Fruit fly (Drosophila melanogaster): ENCODE results near the gene CG32687.

Gene CG32687

DNA sequence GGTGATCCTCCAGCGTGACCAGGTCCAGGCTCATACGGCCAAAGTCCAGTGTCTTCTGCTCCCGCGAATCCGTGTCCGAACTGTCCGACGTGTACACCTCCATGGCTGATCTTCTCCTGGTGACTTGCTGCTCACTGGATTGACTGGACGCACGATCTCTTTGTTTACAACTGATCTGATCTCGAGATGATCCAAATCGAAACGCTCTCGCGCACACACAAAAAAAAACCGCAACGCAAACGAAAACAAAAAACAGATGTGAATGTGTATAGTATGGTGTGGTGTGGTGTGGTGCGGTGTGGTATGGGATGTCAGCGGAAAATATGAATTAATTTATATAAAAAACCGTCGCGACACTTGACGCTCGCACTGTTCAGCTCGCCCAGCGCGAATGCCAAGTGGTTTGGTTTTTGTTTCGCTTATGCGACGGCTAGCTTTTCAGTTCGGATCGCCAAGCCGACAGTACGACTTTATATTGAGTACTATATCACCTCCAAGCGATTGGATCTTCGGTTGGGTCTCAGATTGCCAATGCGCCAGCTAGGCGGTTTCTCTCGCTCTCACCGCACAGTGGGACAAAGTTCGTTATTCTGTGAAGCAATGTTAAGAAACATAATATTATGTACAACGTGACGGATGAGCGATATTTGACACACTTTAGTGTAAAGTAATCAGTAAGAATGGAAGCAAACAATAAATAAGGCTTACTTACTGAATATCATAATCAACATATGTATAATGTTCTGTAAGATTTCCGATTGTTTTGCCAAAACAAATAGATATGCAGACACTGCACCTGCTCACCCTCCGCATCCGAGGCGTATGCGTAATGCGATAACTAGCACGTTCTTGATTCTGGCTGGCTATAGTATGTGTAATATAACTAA lies 618 bp downstream of the CG32687 start (continued):
- TF ChIP-seq ind (GFP tag; optimal IDR thresholded peaks at IDR 0.05) (peak; percentile 70), ash1 (GFP tag; optimal IDR thresholded peaks at IDR 0.05) (no peak), dati (GFP tag; IDR thresholded peaks at IDR 0.05) (no peak), CG7745 (tag; optimal IDR thresholded peaks at IDR 0.05) (no peak), jigr1 (GFP tag; IDR thresholded peaks at IDR 0.05) (no peak), wor (GFP tag; IDR thresholded peaks at IDR 0.05) (no peak), ewg (GFP tag; optimal IDR thresholded peaks at IDR 0.05) (peak; percentile 15), sisA (GFP tag; IDR thresholded peaks at IDR 0.05) (peak; percentile 44; the same call in 1 of the 2 replicates), CG9932 (GFP tag; IDR thresholded peaks at IDR 0.05) (peak; percentile 60), Six4 (GFP tag; optimal IDR thresholded peaks at IDR 0.05) (peak; percentile 20), dm (GFP tag; optimal IDR thresholded peaks at IDR 0.05) (no peak), toy (GFP tag; IDR thresholded peaks at IDR 0.05) (0 out of 2 replicates have a peak, but pooled peaks have one; percentile 37), Rfx (GFP tag; IDR thresholded peaks at IDR 0.05) (peak; percentile 70), Hr78 (GFP tag; optimal IDR thresholded peaks at IDR 0.05) (no peak), gt (GFP tag; IDR thresholded peaks at IDR 0.05) (no peak), CrebB (tag; optimal IDR thresholded peaks at IDR 0.05) (peak; percentile 56), CG9876 (GFP tag; optimal IDR thresholded peaks at IDR 0.05) (no peak), ttk (GFP tag; IDR thresholded peaks at IDR 0.05) (no peak), bcd (GFP tag; optimal IDR thresholded peaks at IDR 0.05) (peak; percentile 45), CG32767 (GFP tag; IDR thresholded peaks at IDR 0.05) (no peak), peb (GFP tag; IDR thresholded peaks at IDR 0.05) (no peak), nerfin-2 (GFP tag; IDR thresholded peaks at IDR 0.05; ENCODE audit: partially characterized antibody) (no peak), ara (GFP tag; IDR thresholded peaks at IDR 0.05) (no peak), pho (GFP tag; optimal IDR thresholded peaks at IDR 0.05) (peak; percentile 60), CG9727 (GFP tag; optimal IDR thresholded peaks at IDR 0.05) (peak; percentile 48), disco-r (GFP tag; optimal IDR thresholded peaks at IDR 0.05) (no peak), tin (GFP tag; optimal IDR thresholded peaks at IDR 0.05) (no peak), PHDP (tag; optimal IDR thresholded peaks at IDR 0.05) (peak; percentile 72), ap (GFP tag; IDR thresholded peaks at IDR 0.05) (no peak), emc (GFP tag; optimal IDR thresholded peaks at IDR 0.05) (no peak), CG31388 (GFP tag; optimal IDR thresholded peaks at IDR 0.05) (no peak), Asciz (GFP tag; optimal IDR thresholded peaks at IDR 0.05) (peak; percentile 17), wdn (GFP tag; IDR thresholded peaks at IDR 0.05) (no peak), Spps (tag; optimal IDR thresholded peaks at IDR 0.05) (no peak), pzg (GFP tag; optimal IDR thresholded peaks at IDR 0.05) (no peak), insv (GFP tag; optimal IDR thresholded peaks at IDR 0.05) (no peak), CG2202 (tag; optimal IDR thresholded peaks at IDR 0.05) (no peak), cad (GFP tag; optimal IDR thresholded peaks at IDR 0.05) (no peak), CG10366 (GFP tag; IDR thresholded peaks at IDR 0.05) (peak; percentile 22), ATbp (GFP tag; optimal IDR thresholded peaks at IDR 0.05) (peak; percentile 45), vnd (GFP tag; IDR thresholded peaks at IDR 0.05; ENCODE audit: partially characterized antibody) (no peak), Ets65A (GFP tag) (peak; percentile 57), CG7556 (GFP tag; optimal IDR thresholded peaks at IDR 0.05) (peak; percentile 72), CG17385 (GFP tag; optimal IDR thresholded peaks at IDR 0.05) (peak; percentile 57), CG30020 (tag; optimal IDR thresholded peaks at IDR 0.05) (no peak), Atf-2 (GFP tag; optimal IDR thresholded peaks at IDR 0.05) (peak; percentile 28), chif (GFP tag; optimal IDR thresholded peaks at IDR 0.05) (peak; percentile 24 to 55), psq (GFP tag; optimal IDR thresholded peaks at IDR 0.05) (no peak), CG12659 (GFP tag; optimal IDR thresholded peaks at IDR 0.05) (peak; percentile 66), crc (GFP tag; optimal IDR thresholded peaks at IDR 0.05) (peak; percentile 5)
